Worm (Caenorhabditis elegans) whole organism, L1 larva: ENCODE measurements around the gene hpo-10.
A peak's percentile ranks its signal among the peaks of the same experiment; 100 is the strongest.

Source experiments
- C16A3.4 ChIP-seq: fragments of 150-350 bp; optimal IDR thresholded peaks from 2 replicates; lab custom pipeline; 2014; ENCODE audit warnings: missing biosample characterization, missing genetic modification characterization
- aha-1 ChIP-seq: fragments of 150-350 bp; optimal IDR thresholded peaks from 2 replicates; lab custom pipeline; 2014; ENCODE audit warnings: missing biosample characterization, missing genetic modification characterization
- aly-2 ChIP-seq: fragments of 150-350 bp; optimal IDR thresholded peaks from 2 replicates; lab custom pipeline; 2014; ENCODE audit warnings: missing biosample characterization, missing genetic modification characterization
- dpl-1 ChIP-seq, 3 experiments: fragments of 150-350 bp in 2 of 3; sonication (generic microtip) in 1 of 3; optimal IDR thresholded peaks; 2 replicates each; lab custom pipeline; 2014 to 2017; ENCODE audit warnings: missing biosample characterization in 3 of 3, missing genetic modification characterization in 3 of 3, missing genetic modification reagents in 3 of 3
- jun-1 ChIP-seq: fragments of 150-350 bp; optimal IDR thresholded peaks from 2 replicates; lab custom pipeline; 2014; ENCODE audit warnings: missing biosample characterization, missing genetic modification reagents, missing genetic modification characterization
- lsy-2 ChIP-seq, 2 experiments: fragments of 150-350 bp; optimal IDR thresholded peaks; 2 replicates each; lab custom pipeline; 2014; ENCODE audit warnings: missing biosample characterization in 2 of 2, missing genetic modification characterization in 2 of 2
- mep-1 ChIP-seq: fragments of 150-350 bp; optimal IDR thresholded peaks from 2 replicates; lab custom pipeline; 2014; ENCODE audit warnings: missing biosample characterization, missing genetic modification characterization
- nhr-77 ChIP-seq: fragments of 150-350 bp; optimal IDR thresholded peaks from 2 replicates; lab custom pipeline; 2014; ENCODE audit warnings: missing biosample characterization, missing genetic modification characterization
- pqm-1 ChIP-seq: sonication (generic microtip); optimal IDR thresholded peaks from 3 replicates; lab custom pipeline; 2017; ENCODE audit warnings: missing biosample characterization, missing genetic modification characterization
- sptf-1 ChIP-seq: fragments of 150-350 bp; optimal IDR thresholded peaks from 2 replicates; lab custom pipeline; 2014; ENCODE audit warnings: missing biosample characterization, missing genetic modification characterization
- unc-62 ChIP-seq: fragments of 150-350 bp; optimal IDR thresholded peaks from 2 replicates; lab custom pipeline; 2014; ENCODE audit warnings: missing biosample characterization, missing genetic modification reagents, missing genetic modification characterization
- ztf-11 ChIP-seq, 2 experiments: sonication (generic microtip); optimal IDR thresholded peaks; 2 replicates each; lab custom pipeline; 2016 to 2017; ENCODE audit warnings: missing genetic modification characterization in 2 of 2, missing biosample characterization in 1 of 2, missing compliant biosample characterization in 1 of 2

DNA sequence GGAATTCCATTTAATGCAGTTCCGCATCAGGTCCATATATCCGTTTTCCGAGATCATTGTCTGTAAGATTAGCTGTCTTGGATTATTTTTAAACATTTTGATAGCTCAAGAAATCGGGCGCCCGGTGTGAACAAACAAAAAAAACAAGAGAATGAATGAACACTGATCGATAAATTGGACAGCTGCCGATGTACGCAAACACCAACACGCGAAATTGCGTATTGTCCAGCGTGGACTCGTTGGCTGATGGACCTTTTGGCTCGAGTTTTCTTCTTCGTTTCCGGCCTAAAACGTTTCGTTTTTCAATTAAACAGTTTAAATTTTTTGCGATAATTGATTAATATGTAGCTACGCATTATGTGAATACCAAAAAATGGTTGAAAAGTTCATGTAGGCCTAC is 26.8 kb downstream of the hpo-10 start, which contains the start of gene dpff-1:
- TF ChIP-seq aly-2 (tag; lab: Kevin White, UChicago) (no peak), ztf-11 (tag; optimal IDR thresholded peaks at IDR 0.05; lab: Kevin White, UChicago) (no peak), unc-62 (GFP tag; lab: Kevin White, UChicago) (no peak), C16A3.4 (tag; lab: Kevin White, UChicago) (no peak), sptf-1 (tag; lab: Kevin White, UChicago) (no peak), jun-1 (tag; lab: Kevin White, UChicago) (no peak), nhr-77 (no peak), lsy-2 (tag; optimal IDR thresholded peaks at IDR 0.05; lab: Kevin White, UChicago) (peak; percentile 22 to 42), mep-1 (tag; lab: Kevin White, UChicago) (no peak), pqm-1 (tag; lab: Kevin White, UChicago) (no peak), aha-1 (no peak), dpl-1 (GFP tag; optimal IDR thresholded peaks at IDR 0.05; lab: Kevin White, UChicago) (peak; percentile 25 to 52 (median 37))
